Worm (Caenorhabditis elegans) whole organism, midembryonic: ENCODE results near the gene T17A3.12.

ENCODE experiments used
- T22C8.4 ChIP-seq: fragments of 200-800 bp; sonication (Bioruptor generic); IDR thresholded peaks from 2 replicates; pipeline ENCODE4 v1.3.6; 2022; ENCODE audit warnings: missing genetic modification characterization, missing compliant biosample characterization
- cog-1 ChIP-seq: sonication (generic microtip); optimal IDR thresholded peaks from 2 replicates; lab custom pipeline; 2016; ENCODE audit warnings: missing genetic modification characterization, missing compliant biosample characterization
- flt-1 ChIP-seq: fragments of 200-800 bp; sonication (Bioruptor generic); IDR thresholded peaks from 2 replicates; pipeline ENCODE4 v1.3.6; 2022; ENCODE audit warnings: missing genetic modification characterization, missing compliant biosample characterization
- med-1 ChIP-seq: sonication (generic microtip); optimal IDR thresholded peaks from 2 replicates; lab custom pipeline; 2017; ENCODE audit warnings: missing genetic modification characterization, mild to moderate bottlenecking, missing compliant biosample characterization, antibody characterized with exemption, missing genetic modification reagents; ENCODE audit not compliant: insufficient read depth
- ref-1 ChIP-seq: fragments of 200-800 bp; sonication (Bioruptor generic); conservative IDR thresholded peaks from 2 replicates; pipeline ENCODE4 v1.3.6; 2022; ENCODE audit warnings: missing genetic modification reagents, missing genetic modification characterization, missing compliant biosample characterization
- tab-1 ChIP-seq: fragments of 200-800 bp; sonication (Bioruptor generic); IDR thresholded peaks from 2 replicates; pipeline ENCODE4 v1.3.6; 2022; ENCODE audit warnings: missing genetic modification characterization, missing compliant biosample characterization
- ztf-23 ChIP-seq: fragments of 200-800 bp; sonication (Bioruptor generic); IDR thresholded peaks from 2 replicates; pipeline ENCODE4 v1.3.6; 2022; ENCODE audit warnings: missing genetic modification reagents, missing genetic modification characterization, missing compliant biosample characterization
- ztf-29 ChIP-seq: fragments of 200-800 bp; sonication (Bioruptor generic); IDR thresholded peaks from 2 replicates; pipeline ENCODE4 v1.3.6; 2022; ENCODE audit warnings: missing genetic modification reagents, missing genetic modification characterization, missing compliant biosample characterization

- no peak for TF ChIP-seq tab-1 (GFP tag; lab: Robert Waterston, UW)
- no peak for TF ChIP-seq med-1 (GFP tag; lab: Kevin White, UChicago)
- no peak for TF ChIP-seq T22C8.4 (GFP tag; lab: Robert Waterston, UW)
- TF ChIP-seq ref-1 (GFP tag; lab: Robert Waterston, UW): no peak
- no peak for TF ChIP-seq flt-1
- no peak for TF ChIP-seq ztf-29 (GFP tag; lab: Robert Waterston, UW)
- TF ChIP-seq cog-1 (tag; lab: Kevin White, UChicago): no peak
- TF ChIP-seq ztf-23 (GFP tag; lab: Robert Waterston, UW): no peak
These were observed 45.7 kb upstream of the T17A3.12 start, which contains the start of gene cox-17 for ce11 chrIII:190686-191085.
